Worm (Caenorhabditis elegans) whole organism, L4/young adult: ENCODE results near the gene tsp-20.

Experiments used
- W03F9.2 ChIP-seq: fragments of 150-350 bp; optimal IDR thresholded peaks from 2 replicates; lab custom pipeline; 2014; ENCODE audit warnings: missing biosample characterization, missing genetic modification characterization
- him-1 ChIP-seq: sonication (generic microtip); optimal IDR thresholded peaks from 2 replicates; lab custom pipeline; 2016; ENCODE audit warnings: missing genotype, missing genetic modification reagents, missing genetic modification characterization, missing compliant biosample characterization

DNA sequence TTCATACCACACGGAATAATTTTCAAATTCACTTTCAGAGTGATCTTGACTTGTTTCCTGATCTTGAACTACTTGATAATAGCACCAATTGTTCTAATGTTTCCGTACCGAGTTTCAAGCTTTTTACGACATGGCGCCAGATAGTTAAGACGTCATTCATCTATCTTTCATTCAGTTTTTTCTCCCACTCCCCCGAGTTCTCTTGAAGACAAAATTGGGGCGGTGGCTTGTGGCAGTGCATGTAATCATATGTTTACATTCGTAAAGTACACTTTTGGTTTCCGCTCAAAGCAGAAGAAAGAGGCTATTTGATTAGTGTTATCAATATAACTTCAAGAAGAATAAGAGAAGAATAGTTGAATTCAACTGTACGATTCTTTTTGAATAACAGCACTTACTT, 34.3 kb downstream of the tsp-20 start:
- no peak for TF ChIP-seq him-1
- no peak for TF ChIP-seq W03F9.2
